Worm (Caenorhabditis elegans) whole organism, L1 larva: Measurements from ENCODE around the gene dmd-10.

ENCODE experiments used
- alr-1 ChIP-seq: fragments of 200-800 bp; sonication (Bioruptor generic); optimal IDR thresholded peaks from 2 replicates; lab custom pipeline; 2018; ENCODE audit warnings: borderline replicate concordance, mild to moderate bottlenecking, missing genetic modification characterization, missing compliant biosample characterization
- jun-1 ChIP-seq: fragments of 150-350 bp; optimal IDR thresholded peaks from 2 replicates; lab custom pipeline; 2014; ENCODE audit warnings: missing biosample characterization, missing genetic modification reagents, missing genetic modification characterization
- nhr-28 ChIP-seq: fragments of 150-350 bp; optimal IDR thresholded peaks from 2 replicates; lab custom pipeline; 2014; ENCODE audit warnings: missing biosample characterization, missing genetic modification characterization
- sox-4 ChIP-seq: sonication (generic microtip); optimal IDR thresholded peaks from 2 replicates; lab custom pipeline; 2016; ENCODE audit warnings: missing genetic modification characterization, missing compliant biosample characterization
- sptf-1 ChIP-seq: fragments of 150-350 bp; optimal IDR thresholded peaks from 2 replicates; lab custom pipeline; 2014; ENCODE audit warnings: missing biosample characterization, missing genetic modification characterization
- vab-15 ChIP-seq: sonication (generic microtip); optimal IDR thresholded peaks from 2 replicates; lab custom pipeline; 2017; ENCODE audit warnings: missing genotype, mild to moderate bottlenecking, missing genetic modification characterization, missing compliant biosample characterization

DNA sequence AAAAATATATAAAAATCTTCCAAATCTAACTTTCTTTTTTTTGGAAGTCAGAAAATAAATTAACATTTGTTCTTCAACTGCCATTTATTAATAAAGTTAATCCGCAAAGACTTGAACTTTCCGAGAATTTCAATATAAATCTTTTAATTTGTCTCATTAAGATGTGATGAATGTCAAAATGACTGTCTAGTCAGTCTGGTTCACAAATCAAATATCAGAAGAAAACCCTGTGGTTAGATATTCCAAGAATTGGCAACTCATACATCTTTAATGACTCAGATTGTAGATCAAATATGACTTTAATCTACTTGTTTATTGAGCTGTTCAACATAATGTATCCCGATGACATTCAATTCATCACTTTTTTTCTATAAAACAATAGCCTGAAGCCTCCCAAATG is 29.2 kb upstream of the dmd-10 start:
- TF ChIP-seq jun-1 (tag; lab: Kevin White, UChicago) (no peak), nhr-28 (tag; lab: Kevin White, UChicago) (no peak), vab-15 (tag; lab: Kevin White, UChicago) (no peak), alr-1 (tag; lab: Kevin White, UChicago) (no peak), sox-4 (tag; lab: Kevin White, UChicago) (peak; percentile 9), sptf-1 (tag; lab: Kevin White, UChicago) (no peak)
